Worm (Caenorhabditis elegans) whole organism, L2 larva: ENCODE measurements around the gene C49G7.12.

Experiments
- F13H6.1 ChIP-seq: sonication (generic microtip); optimal IDR thresholded peaks from 2 replicates; lab custom pipeline; 2016; ENCODE audit warnings: missing genetic modification characterization, missing compliant biosample characterization
- R02D3.7 ChIP-seq: fragments of 150-350 bp; optimal IDR thresholded peaks from 2 replicates; lab custom pipeline; 2014; ENCODE audit warnings: missing biosample characterization, missing genetic modification characterization
- ama-1 ChIP-seq: fragments of 150-350 bp; optimal IDR thresholded peaks from 2 replicates; lab custom pipeline; 2018; ENCODE audit warnings: inconsistent platforms
- fos-1 ChIP-seq: fragments of 150-350 bp; optimal IDR thresholded peaks from 2 replicates; lab custom pipeline; 2014; ENCODE audit warnings: missing biosample characterization, missing genetic modification characterization
- lin-11 ChIP-seq: fragments of 150-350 bp; sonication (generic microtip); optimal IDR thresholded peaks from 2 replicates; lab custom pipeline; 2014; ENCODE audit warnings: missing biosample characterization, missing genetic modification characterization, inconsistent platforms, mixed read lengths
- nhr-10 ChIP-seq: sonication (generic microtip); optimal IDR thresholded peaks from 2 replicates; lab custom pipeline; 2017; ENCODE audit warnings: missing biosample characterization, missing genetic modification characterization
- nhr-237 ChIP-seq: fragments of 150-350 bp; optimal IDR thresholded peaks from 2 replicates; lab custom pipeline; 2014; ENCODE audit warnings: missing biosample characterization, missing genetic modification characterization
- peb-1 ChIP-seq: fragments of 150-350 bp; optimal IDR thresholded peaks from 2 replicates; lab custom pipeline; 2014; ENCODE audit warnings: missing biosample characterization, missing genetic modification characterization
- unc-39 ChIP-seq: fragments of 150-350 bp; optimal IDR thresholded peaks from 2 replicates; lab custom pipeline; 2014; ENCODE audit warnings: missing biosample characterization, missing genetic modification characterization

ce11 chrV:4004577-4004976, 33.6 kb upstream of the C49G7.12 start:
- no peak for TF ChIP-seq nhr-10
- no peak for TF ChIP-seq lin-11 (tag; lab: Kevin White, UChicago)
- no peak for TF ChIP-seq ama-1 (lab: Kevin White, UChicago)
- no peak for TF ChIP-seq nhr-237 (tag; lab: Kevin White, UChicago)
- TF ChIP-seq peb-1: no peak
- no peak for TF ChIP-seq R02D3.7 (tag; lab: Kevin White, UChicago)
- TF ChIP-seq F13H6.1 (tag; lab: Kevin White, UChicago): no peak
- TF ChIP-seq fos-1: no peak
- no peak for TF ChIP-seq unc-39 (tag; lab: Kevin White, UChicago)
